Fruit fly (Drosophila melanogaster): ENCODE results near the gene CG31055.
A peak's percentile ranks its signal among the peaks of the same experiment; 100 is the strongest.

DNA sequence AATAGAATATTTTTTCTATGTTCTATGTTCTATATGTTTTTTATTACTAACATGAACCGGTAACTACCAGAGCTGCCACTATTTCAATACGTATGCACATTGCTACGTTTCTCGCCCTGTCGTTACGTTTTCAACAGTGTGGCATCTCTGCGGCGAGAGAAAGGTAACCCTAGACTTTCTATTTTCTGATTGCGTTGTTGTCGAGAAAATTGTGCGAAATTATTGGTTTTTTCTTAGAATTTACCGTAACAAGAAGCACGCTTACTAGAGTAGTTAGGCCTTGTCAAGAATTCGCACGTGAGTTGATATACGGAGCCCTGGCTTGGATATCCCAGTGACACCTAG lies 12.3 kb upstream of the CG31055 start, which contains the start of gene btz:
- peak; percentile 27 for TF ChIP-seq Max (GFP tag; optimal IDR thresholded peaks at IDR 0.05)
- no peak for TF ChIP-seq Xbp1 (GFP tag; optimal IDR thresholded peaks at IDR 0.05)
- TF ChIP-seq psq (GFP tag; optimal IDR thresholded peaks at IDR 0.05): no peak
- TF ChIP-seq pum (GFP tag; optimal IDR thresholded peaks at IDR 0.05): no peak
- no peak for TF ChIP-seq CG12391 (tag; optimal IDR thresholded peaks at IDR 0.05)
- no peak for TF ChIP-seq chn (GFP tag; optimal IDR thresholded peaks at IDR 0.05)
- TF ChIP-seq CG1832 (GFP tag; optimal IDR thresholded peaks at IDR 0.05): no peak
- TF ChIP-seq CG15073 (GFP tag; optimal IDR thresholded peaks at IDR 0.05): no peak
- TF ChIP-seq CG12744 (GFP tag; optimal IDR thresholded peaks at IDR 0.05): no peak
- TF ChIP-seq Sox102F (GFP tag; optimal IDR thresholded peaks at IDR 0.05): no peak
- no peak for TF ChIP-seq CG16815 (GFP tag; optimal IDR thresholded peaks at IDR 0.05)
- TF ChIP-seq CG7556 (GFP tag; optimal IDR thresholded peaks at IDR 0.05): no peak
- TF ChIP-seq Hr78 (GFP tag; optimal IDR thresholded peaks at IDR 0.05): no peak
- no peak for TF ChIP-seq ash1 (GFP tag; optimal IDR thresholded peaks at IDR 0.05)
